Fruit fly (Drosophila melanogaster) S2 (cell line): Measurements from ENCODE around the gene dj-1beta.

Experiments
- CG8478 ChIP-seq: fragments of >200 bp; optimal IDR thresholded peaks from 2 replicates; lab custom pipeline; 2018
- CTCF ChIP-seq, 2 experiments: fragments of >200 bp; optimal IDR thresholded peaks; 2 replicates each; lab custom pipeline; 2018

dj-1beta gene

dm6 chr3R:30817246-30817645 is 10.3 kb downstream of the dj-1beta start:
- no peak for TF ChIP-seq CTCF (optimal IDR thresholded peaks at IDR 0.05; lab: Kevin White, UChicago)
- TF ChIP-seq CG8478 (lab: Kevin White, UChicago) = no peak

DNA sequence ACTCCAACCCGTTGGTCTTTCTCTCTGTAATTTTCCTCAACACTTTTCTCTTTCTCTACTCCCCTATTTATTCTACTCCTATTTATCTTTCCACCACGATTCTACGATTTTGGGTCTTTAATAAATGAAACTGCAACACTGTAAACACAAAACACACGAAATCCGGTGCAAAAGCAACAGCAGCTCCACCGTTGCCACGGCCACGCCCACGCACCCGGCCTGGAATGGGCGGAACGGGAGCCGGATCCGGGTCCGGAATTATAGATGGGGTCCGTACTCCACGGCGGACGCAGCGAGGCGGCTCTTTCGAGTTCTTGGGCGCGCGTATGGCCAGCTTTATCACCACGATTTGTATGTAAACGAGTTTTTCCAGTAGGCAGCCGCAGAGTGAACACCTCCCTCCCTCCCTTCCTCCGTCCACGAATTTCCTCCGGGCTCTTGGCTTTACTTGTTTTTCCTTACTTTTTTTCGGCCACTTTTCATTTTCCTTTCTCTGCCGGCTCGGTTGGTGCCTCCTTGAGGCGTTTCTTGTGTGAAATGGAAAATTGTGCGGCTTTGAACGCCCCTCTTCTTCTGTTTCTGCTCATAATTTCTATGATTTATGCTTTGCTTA is 13.9 kb downstream of the dj-1beta start:
- TF ChIP-seq CG8478 (lab: Kevin White, UChicago) = no peak
- TF ChIP-seq CTCF (optimal IDR thresholded peaks at IDR 0.05; lab: Kevin White, UChicago) = no peak

DNA sequence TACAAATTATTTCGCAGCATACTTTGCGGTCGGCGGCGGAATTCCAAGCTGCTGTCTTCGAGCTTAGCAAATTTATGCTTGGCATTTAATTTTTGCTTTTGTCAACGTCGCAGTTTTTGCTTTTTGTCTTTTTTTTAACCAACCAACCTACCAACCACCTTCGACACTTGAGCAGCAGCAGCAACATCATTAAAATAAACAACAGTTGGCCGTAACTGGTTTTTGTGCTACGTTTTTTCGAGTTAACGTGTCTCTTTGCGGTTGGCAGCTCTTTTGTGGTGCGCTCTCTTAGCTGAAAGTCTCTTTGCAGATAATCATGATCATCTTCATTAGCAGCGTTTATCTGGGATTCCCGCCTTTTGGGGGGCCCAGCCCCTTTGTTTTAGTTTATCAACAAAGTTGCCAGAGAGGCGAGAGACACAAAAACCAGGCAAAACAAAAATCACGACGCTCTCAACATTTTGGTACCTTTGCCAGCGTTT is 15.1 kb downstream of the dj-1beta start:
- TF ChIP-seq CG8478 (lab: Kevin White, UChicago) (no peak), CTCF (optimal IDR thresholded peaks at IDR 0.05; lab: Kevin White, UChicago) (no peak)

DNA sequence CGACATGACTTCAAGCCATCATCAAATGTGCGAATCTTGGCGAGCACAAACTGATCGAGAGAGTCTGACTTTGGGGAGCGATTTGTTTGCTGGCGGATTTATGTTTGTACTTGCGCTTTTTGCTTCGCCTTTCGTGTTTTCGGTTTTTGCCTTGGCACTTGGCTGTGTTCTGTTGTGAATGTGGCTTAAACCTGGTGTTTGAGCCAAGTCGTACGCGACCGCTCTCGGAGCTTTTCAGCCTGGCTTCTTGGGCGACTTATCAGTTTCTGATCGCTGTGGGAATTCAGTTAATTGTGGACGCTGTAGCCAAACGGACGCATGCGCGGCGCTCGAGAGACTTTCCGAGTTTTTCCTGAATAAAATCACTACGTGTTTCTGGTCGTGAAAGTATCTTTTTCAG is 20.6 kb downstream of the dj-1beta start, which contains the start of gene CG15544:
Gene CG15544 (plus strand): TSS at position 276 of the 400 bp plus-strand sequence.
- TF ChIP-seq CTCF (optimal IDR thresholded peaks at IDR 0.05; lab: Kevin White, UChicago) = no peak
- TF ChIP-seq CG8478 (lab: Kevin White, UChicago) = no peak

DNA sequence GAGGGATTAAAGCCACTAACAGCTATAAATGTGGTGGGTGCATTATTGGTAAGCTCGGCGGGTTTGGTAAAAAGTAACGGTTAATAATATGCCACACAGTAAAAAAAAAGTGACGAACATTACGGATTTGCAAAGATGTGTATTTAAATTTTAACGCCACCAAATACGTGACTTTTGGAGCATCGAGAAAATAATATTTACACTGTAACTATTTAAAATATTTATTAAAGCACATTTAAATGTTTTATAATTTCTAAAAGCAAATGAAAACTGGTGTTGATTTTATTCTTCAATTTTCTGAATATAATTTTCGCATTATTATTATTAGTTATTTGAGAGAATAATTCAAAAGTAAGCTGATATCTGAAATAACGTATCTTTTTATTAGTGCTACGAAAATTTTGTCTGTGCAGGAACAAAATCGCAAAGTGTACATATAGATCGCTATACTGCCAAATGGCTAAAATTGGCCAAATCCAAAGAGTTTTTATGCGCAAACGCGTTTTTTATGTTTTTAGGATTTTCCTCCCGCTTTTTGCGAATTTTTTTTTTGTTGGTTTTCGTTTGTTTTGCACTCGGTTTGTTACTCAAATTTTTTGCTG is 21.6 kb downstream of the dj-1beta start:
- no peak for TF ChIP-seq CTCF (optimal IDR thresholded peaks at IDR 0.05; lab: Kevin White, UChicago)
- no peak for TF ChIP-seq CG8478 (lab: Kevin White, UChicago)

DNA sequence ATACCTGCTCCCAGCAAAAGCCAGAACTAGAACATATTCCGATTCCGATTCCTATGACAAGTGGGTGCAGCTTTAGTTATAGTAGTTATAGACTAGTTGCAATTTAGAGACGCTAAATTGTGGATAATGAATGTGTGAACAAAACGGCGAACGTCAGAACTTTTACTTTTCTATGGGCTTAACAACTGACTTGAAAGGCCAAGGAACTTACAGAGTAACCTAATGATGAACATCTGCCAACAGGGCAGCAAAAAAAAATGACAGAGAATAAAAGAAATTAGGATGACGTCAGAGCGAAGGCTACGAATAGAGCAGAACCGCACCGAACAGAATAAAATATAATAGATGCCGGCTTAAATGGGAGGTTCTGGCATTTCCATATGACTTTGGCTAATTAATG is 25.2 kb downstream of the dj-1beta start:
- TF ChIP-seq CG8478 (lab: Kevin White, UChicago) (no peak), CTCF (optimal IDR thresholded peaks at IDR 0.05; lab: Kevin White, UChicago) (no peak)

DNA sequence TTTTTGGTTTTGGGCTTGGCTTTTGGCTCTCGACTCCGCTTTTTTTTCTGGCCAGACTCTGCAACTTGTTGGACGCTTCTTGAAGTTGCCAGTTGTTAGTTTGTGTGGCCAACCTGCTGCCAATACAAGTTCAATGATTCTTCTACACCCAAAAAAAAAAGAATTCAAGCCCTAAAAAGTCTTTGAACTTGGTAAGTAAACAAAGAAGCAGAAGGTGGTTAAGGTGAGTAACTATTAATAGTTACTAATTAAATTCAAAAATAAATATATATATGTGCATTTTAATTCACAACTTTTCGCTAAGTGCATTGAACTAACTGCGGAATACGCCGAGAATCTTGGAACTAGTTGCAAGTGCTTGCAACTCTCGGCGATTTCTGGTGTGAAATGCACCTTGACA is 26.2 kb downstream of the dj-1beta start:
- TF ChIP-seq CTCF (optimal IDR thresholded peaks at IDR 0.05; lab: Kevin White, UChicago) (no peak), CG8478 (lab: Kevin White, UChicago) (no peak)

- TF ChIP-seq CTCF (optimal IDR thresholded peaks at IDR 0.05; lab: Kevin White, UChicago) (no peak), CG8478 (lab: Kevin White, UChicago) (no peak)
These were observed 33.8 kb downstream of the dj-1beta start for dm6 chr3R:30840741-30841140.

DNA sequence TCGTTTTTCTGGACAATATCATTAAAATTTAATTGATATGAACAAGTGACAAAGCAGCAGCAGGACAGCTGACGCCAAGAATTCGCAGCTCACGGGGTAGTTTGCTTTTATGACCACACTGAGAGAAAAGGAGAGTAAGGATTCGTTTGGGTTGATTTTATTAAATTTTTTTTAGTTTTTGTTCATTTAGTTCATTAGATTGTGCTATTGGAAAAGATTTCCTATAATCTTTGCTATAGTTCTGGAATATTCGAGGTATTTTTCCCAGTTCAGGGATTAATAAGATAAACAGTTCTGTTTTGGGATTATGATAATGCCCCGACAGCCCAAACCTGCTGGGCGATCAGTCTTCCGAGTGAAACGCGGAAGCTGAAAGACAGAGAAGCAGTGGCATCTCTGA is 35.3 kb downstream of the dj-1beta start:
- TF ChIP-seq CG8478 (lab: Kevin White, UChicago) (no peak), CTCF (optimal IDR thresholded peaks at IDR 0.05; lab: Kevin White, UChicago) (no peak)

- TF ChIP-seq CTCF (optimal IDR thresholded peaks at IDR 0.05; lab: Kevin White, UChicago) = no peak
- no peak for TF ChIP-seq CG8478 (lab: Kevin White, UChicago)
These were observed 35.9 kb downstream of the dj-1beta start for dm6 chr3R:30842639-30843476.

DNA sequence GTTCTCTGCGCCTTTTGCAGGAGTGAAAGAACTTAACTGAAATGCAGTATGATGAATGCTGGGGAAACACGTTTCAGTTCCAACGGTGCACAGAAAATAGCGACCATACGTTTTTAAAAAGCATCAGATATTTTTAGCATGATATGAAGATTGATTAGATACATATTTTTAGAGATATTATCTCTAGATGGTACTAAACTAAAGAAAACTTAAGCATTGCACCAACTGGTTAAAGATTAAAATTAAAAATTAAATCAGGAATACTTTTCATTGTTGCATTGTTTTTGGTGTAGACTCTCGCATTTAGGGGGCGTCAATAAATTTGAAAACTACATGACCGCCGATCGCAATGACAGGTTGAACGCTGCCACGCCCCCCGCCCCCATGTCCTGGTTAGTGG is 36.8 kb downstream of the dj-1beta start:
- TF ChIP-seq CTCF (optimal IDR thresholded peaks at IDR 0.05; lab: Kevin White, UChicago) (no peak), CG8478 (lab: Kevin White, UChicago) (no peak)

DNA sequence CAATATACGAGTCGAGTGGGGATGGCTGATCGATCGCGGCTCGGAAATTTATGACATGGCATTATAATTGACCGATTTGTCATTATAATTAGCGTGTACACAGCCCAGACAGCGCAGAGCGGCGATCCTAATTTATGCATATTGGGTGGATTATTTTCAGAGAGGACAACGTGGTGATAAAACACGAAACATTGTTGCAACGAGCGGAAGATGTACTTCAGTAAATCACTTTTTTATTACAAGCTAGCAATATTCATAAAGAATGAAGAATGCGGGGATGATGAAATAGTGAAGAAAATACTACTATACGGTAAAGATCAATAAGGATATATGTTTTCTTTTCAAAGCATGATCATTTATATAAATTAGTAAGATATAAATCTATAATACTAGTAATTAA is 37.5 kb downstream of the dj-1beta start:
- TF ChIP-seq CTCF (optimal IDR thresholded peaks at IDR 0.05; lab: Kevin White, UChicago) (no peak), CG8478 (lab: Kevin White, UChicago) (no peak)

- TF ChIP-seq CTCF (optimal IDR thresholded peaks at IDR 0.05; lab: Kevin White, UChicago) = no peak
- TF ChIP-seq CG8478 (lab: Kevin White, UChicago) = no peak
These were observed 42.7 kb downstream of the dj-1beta start for dm6 chr3R:30849473-30850145.

- no peak for TF ChIP-seq CTCF (optimal IDR thresholded peaks at IDR 0.05; lab: Kevin White, UChicago)
These were observed 43.5 kb downstream of the dj-1beta start for dm6 chr3R:30850460-30850859.
